Worm (Caenorhabditis elegans) whole organism, L2 larva: ENCODE results near the gene R10E11.9.

Experiments used
- ama-1 ChIP-seq: fragments of 150-350 bp; optimal IDR thresholded peaks from 2 replicates; lab custom pipeline; 2018; ENCODE audit warnings: inconsistent platforms
- crh-2 ChIP-seq: sonication (generic microtip); optimal IDR thresholded peaks from 2 replicates; lab custom pipeline; 2017; ENCODE audit warnings: missing biosample characterization, missing genetic modification characterization
- fos-1 ChIP-seq: fragments of 150-350 bp; optimal IDR thresholded peaks from 2 replicates; lab custom pipeline; 2014; ENCODE audit warnings: missing biosample characterization, missing genetic modification characterization
- mdl-1 ChIP-seq, 2 experiments: fragments of 150-350 bp in 1 of 2; sonication (generic microtip) in 1 of 2; optimal IDR thresholded peaks; 2 replicates each; lab custom pipeline; 2017; ENCODE audit warnings: missing biosample characterization in 2 of 2, missing genetic modification characterization in 2 of 2
- ztf-4 ChIP-seq: fragments of 150-350 bp; optimal IDR thresholded peaks from 2 replicates; lab custom pipeline; 2014; ENCODE audit warnings: missing biosample characterization, missing genetic modification characterization

- no peak for TF ChIP-seq fos-1 (tag; lab: Kevin White, UChicago)
- no peak for TF ChIP-seq ztf-4 (tag; lab: Kevin White, UChicago)
- TF ChIP-seq crh-2 (tag; lab: Kevin White, UChicago): no peak
- TF ChIP-seq mdl-1 (tag; optimal IDR thresholded peaks at IDR 0.05; lab: Kevin White, UChicago): no peak
- TF ChIP-seq ama-1 (lab: Kevin White, UChicago): no peak
Measured at ce11 chrIII:9768023-9768422, 25.4 kb downstream of the R10E11.9 start.
